Fruit fly (Drosophila melanogaster) whole organism, embryonic: Measurements from ENCODE around the gene Miga.

Source experiments
- Aef1 ChIP-seq: fragments of 200-800 bp; sonication (Bioruptor generic); IDR thresholded peaks from 3 replicates; pipeline ENCODE4 v1.3.6; 2022; ENCODE audit warnings: missing biosample characterization, missing genetic modification characterization
- Atf6 ChIP-seq: fragments of 200-800 bp; sonication (Bioruptor generic); IDR thresholded peaks from 2 replicates; pipeline ENCODE4 v1.3.6; 2022; ENCODE audit warnings: missing biosample characterization, missing genetic modification characterization
- BEAF-32 ChIP-seq: fragments of 200-800 bp; sonication (Bioruptor generic); optimal IDR thresholded peaks from 3 replicates; lab custom pipeline; 2017; ENCODE audit warnings: missing biosample characterization, missing genetic modification characterization, mild to moderate bottlenecking, moderate library complexity, missing genetic modification reagents
- Blimp-1 ChIP-seq: fragments of 200-800 bp; sonication (Bioruptor generic); optimal IDR thresholded peaks from 3 replicates; lab custom pipeline; 2018; ENCODE audit warnings: missing biosample characterization, missing genetic modification characterization, mild to moderate bottlenecking, moderate library complexity, missing genetic modification reagents
- CG10267 ChIP-seq: fragments of 200-800 bp; sonication (Bioruptor generic); optimal IDR thresholded peaks from 2 replicates; lab custom pipeline; 2018; ENCODE audit warnings: missing biosample characterization, mild to moderate bottlenecking, missing genetic modification characterization, moderate library complexity
- CG10321 ChIP-seq: fragments of 200-800 bp; sonication (Bioruptor generic); IDR thresholded peaks from 2 replicates; pipeline ENCODE4 v1.3.6; 2022; ENCODE audit warnings: missing biosample characterization, missing genetic modification characterization
- CG10543 ChIP-seq: fragments of 200-800 bp; sonication (Bioruptor generic); optimal IDR thresholded peaks from 3 replicates; lab custom pipeline; 2017; ENCODE audit warnings: missing biosample characterization, mild to moderate bottlenecking, missing genetic modification characterization, moderate library complexity
- CG11093 ChIP-seq: fragments of 200-800 bp; sonication (Bioruptor generic); IDR thresholded peaks from 3 replicates; pipeline ENCODE4 v1.3.6; 2022; ENCODE audit warnings: missing biosample characterization, missing genetic modification characterization
- CG11723 ChIP-seq: fragments of 200-800 bp; sonication (Bioruptor generic); optimal IDR thresholded peaks from 2 replicates; lab custom pipeline; 2017; ENCODE audit warnings: missing biosample characterization, mild to moderate bottlenecking, missing genetic modification characterization
- CG1233 ChIP-seq: fragments of 200-800 bp; sonication (Bioruptor generic); optimal IDR thresholded peaks from 4 replicates; lab custom pipeline; 2018; ENCODE audit warnings: missing biosample characterization, mild to moderate bottlenecking, missing genetic modification characterization
- CG12659 ChIP-seq: fragments of 200-800 bp; sonication (Bioruptor generic); optimal IDR thresholded peaks from 3 replicates; lab custom pipeline; 2017; ENCODE audit warnings: mild to moderate bottlenecking, missing biosample characterization, missing genetic modification reagents, missing genetic modification characterization
- CG13296 ChIP-seq: fragments of 200-800 bp; sonication (Bioruptor generic); optimal IDR thresholded peaks from 3 replicates; lab custom pipeline; 2018; ENCODE audit warnings: missing biosample characterization, mild to moderate bottlenecking, missing genetic modification characterization
- CG14441 ChIP-seq: fragments of 200-800 bp; sonication (Bioruptor generic); IDR thresholded peaks from 2 replicates; pipeline ENCODE4 v1.3.6; 2022; ENCODE audit warnings: missing biosample characterization, missing genetic modification characterization
- CG14965 ChIP-seq: fragments of 200-800 bp; sonication (Bioruptor generic); optimal IDR thresholded peaks from 2 replicates; lab custom pipeline; 2016; ENCODE audit warnings: missing biosample characterization, missing genetic modification characterization, borderline replicate concordance
- CG16779 ChIP-seq: fragments of 200-800 bp; sonication (Bioruptor generic); IDR thresholded peaks from 2 replicates; pipeline ENCODE4 v1.3.6; 2022; ENCODE audit warnings: missing biosample characterization, missing genetic modification characterization
- CG1832 ChIP-seq: fragments of 200-800 bp; sonication (Bioruptor generic); optimal IDR thresholded peaks from 2 replicates; lab custom pipeline; 2017; ENCODE audit warnings: missing biosample characterization, mild to moderate bottlenecking, missing genetic modification characterization, inconsistent platforms
- CG2199 ChIP-seq: fragments of 200-800 bp; sonication (Bioruptor generic); IDR thresholded peaks from 3 replicates; pipeline ENCODE4 v1.3.6; 2022; ENCODE audit warnings: missing biosample characterization, missing genetic modification characterization
- CG31365 ChIP-seq: fragments of 200-800 bp; sonication (Bioruptor generic); optimal IDR thresholded peaks from 2 replicates; lab custom pipeline; 2018; ENCODE audit warnings: missing biosample characterization, mild to moderate bottlenecking, missing genetic modification characterization
- CG33557 ChIP-seq: fragments of 200-800 bp; sonication (Bioruptor generic); optimal IDR thresholded peaks from 2 replicates; lab custom pipeline; 2019; ENCODE audit warnings: missing biosample characterization, mild to moderate bottlenecking, missing genetic modification characterization, moderate library complexity
- CG5953 ChIP-seq: fragments of 200-800 bp; sonication (Bioruptor generic); IDR thresholded peaks from 2 replicates; pipeline ENCODE4 v1.3.6; 2022; ENCODE audit warnings: missing biosample characterization, missing genetic modification characterization
- CG6654 ChIP-seq: fragments of 200-800 bp; sonication (Bioruptor generic); optimal IDR thresholded peaks from 2 replicates; lab custom pipeline; 2017; ENCODE audit warnings: missing biosample characterization, mild to moderate bottlenecking, missing genetic modification characterization
- CG7357 ChIP-seq: fragments of 200-800 bp; sonication (Bioruptor generic); IDR thresholded peaks from 3 replicates; pipeline ENCODE4 v1.3.6; 2022; ENCODE audit warnings: missing biosample characterization, missing genetic modification characterization
- CG8089 ChIP-seq: fragments of 200-800 bp; sonication (Bioruptor generic); optimal IDR thresholded peaks from 3 replicates; lab custom pipeline; 2016; ENCODE audit warnings: missing biosample characterization, missing genetic modification characterization
- CG9797 ChIP-seq: fragments of 200-800 bp; sonication (Bioruptor generic); optimal IDR thresholded peaks from 3 replicates; lab custom pipeline; 2018; ENCODE audit warnings: missing biosample characterization, mild to moderate bottlenecking, missing genetic modification characterization
- CG9876 ChIP-seq: fragments of 200-800 bp; sonication (Bioruptor generic); optimal IDR thresholded peaks from 2 replicates; lab custom pipeline; 2016; ENCODE audit warnings: missing biosample characterization, missing genetic modification characterization
- HmgZ ChIP-seq: fragments of 200-800 bp; sonication (Bioruptor generic); optimal IDR thresholded peaks from 2 replicates; lab custom pipeline; 2018; ENCODE audit warnings: missing biosample characterization, mild to moderate bottlenecking, missing genetic modification characterization
- Max ChIP-seq: fragments of 200-800 bp; sonication (Bioruptor generic); optimal IDR thresholded peaks from 2 replicates; lab custom pipeline; 2016; ENCODE audit warnings: missing biosample characterization, mild to moderate bottlenecking, missing genetic modification characterization
- Side ChIP-seq: fragments of 200-800 bp; sonication (Bioruptor generic); optimal IDR thresholded peaks from 2 replicates; lab custom pipeline; 2016; ENCODE audit warnings: missing biosample characterization, missing genetic modification characterization
- Sox100B ChIP-seq: fragments of 200-800 bp; sonication (Bioruptor generic); optimal IDR thresholded peaks from 3 replicates; lab custom pipeline; 2018; ENCODE audit warnings: missing biosample characterization, mild to moderate bottlenecking, missing genetic modification characterization
- Taf1 ChIP-seq: fragments of 200-800 bp; sonication (Bioruptor generic); IDR thresholded peaks from 2 replicates; pipeline ENCODE4 v1.3.6; 2022; ENCODE audit warnings: missing biosample characterization, missing genetic modification characterization
- Tbp ChIP-seq: fragments of >200 bp; optimal IDR thresholded peaks from 2 replicates; lab custom pipeline; 2018; ENCODE audit warnings: missing biosample characterization, missing genetic modification characterization
- abd-A ChIP-seq: fragments of 200-800 bp; sonication (Bioruptor generic); optimal IDR thresholded peaks from 3 replicates; lab custom pipeline; 2019; ENCODE audit warnings: missing biosample characterization, mild to moderate bottlenecking, missing genetic modification characterization, moderate library complexity
- amos ChIP-seq: fragments of 200-800 bp; sonication (Bioruptor generic); IDR thresholded peaks from 2 replicates; pipeline ENCODE4 v1.3.6; 2022; ENCODE audit warnings: missing biosample characterization, missing genetic modification characterization; ENCODE audit not compliant: partially characterized antibody
- ci ChIP-seq: fragments of 200-800 bp; sonication (Bioruptor generic); IDR thresholded peaks from 3 replicates; pipeline ENCODE4 v1.3.6; 2022; ENCODE audit warnings: missing biosample characterization, missing genetic modification characterization
- dysf ChIP-seq: fragments of 200-800 bp; sonication (Bioruptor generic); IDR thresholded peaks from 3 replicates; pipeline ENCODE4 v1.3.6; 2022; ENCODE audit warnings: missing biosample characterization, missing genetic modification characterization
- fd102C ChIP-seq: fragments of 200-800 bp; sonication (Bioruptor generic); optimal IDR thresholded peaks from 2 replicates; lab custom pipeline; 2018; ENCODE audit warnings: missing biosample characterization, mild to moderate bottlenecking, missing genetic modification characterization, moderate library complexity
- fd64A ChIP-seq: fragments of 200-800 bp; sonication (Bioruptor generic); optimal IDR thresholded peaks from 3 replicates; lab custom pipeline; 2018; ENCODE audit warnings: missing biosample characterization, mild to moderate bottlenecking, missing genetic modification characterization
- gcm2 ChIP-seq: fragments of 200-800 bp; sonication (Bioruptor generic); optimal IDR thresholded peaks from 2 replicates; lab custom pipeline; 2016; ENCODE audit warnings: missing biosample characterization, missing genetic modification characterization
- gfzf ChIP-seq: fragments of 200-800 bp; sonication (Bioruptor generic); optimal IDR thresholded peaks from 2 replicates; lab custom pipeline; 2016; ENCODE audit warnings: missing biosample characterization, mild to moderate bottlenecking, missing genetic modification characterization, moderate library complexity
- hth ChIP-seq: fragments of >200 bp; optimal IDR thresholded peaks from 2 replicates; lab custom pipeline; 2017; ENCODE audit warnings: inconsistent platforms
- ind ChIP-seq: fragments of 200-800 bp; sonication (Bioruptor generic); optimal IDR thresholded peaks from 3 replicates; lab custom pipeline; 2016; ENCODE audit warnings: missing biosample characterization, missing genetic modification characterization
- ken ChIP-seq: fragments of 200-800 bp; sonication (Bioruptor generic); IDR thresholded peaks from 3 replicates; pipeline ENCODE4 v1.3.6; 2022; ENCODE audit warnings: missing biosample characterization, missing genetic modification characterization
- klu ChIP-seq: fragments of 200-800 bp; sonication (Bioruptor generic); IDR thresholded peaks from 2 replicates; pipeline ENCODE4 v1.3.6; 2022; ENCODE audit warnings: missing biosample characterization, missing genetic modification characterization
- lilli ChIP-seq: fragments of 200-800 bp; sonication (Bioruptor generic); optimal IDR thresholded peaks from 3 replicates; lab custom pipeline; 2016; ENCODE audit warnings: missing biosample characterization, missing genetic modification characterization
- mld ChIP-seq: fragments of 200-800 bp; sonication (Bioruptor generic); IDR thresholded peaks from 3 replicates; pipeline ENCODE4 v1.3.6; 2022; ENCODE audit warnings: missing biosample characterization, missing genetic modification characterization; ENCODE audit not compliant: partially characterized antibody
- nmo ChIP-seq: fragments of 200-800 bp; sonication (Bioruptor generic); optimal IDR thresholded peaks from 2 replicates; lab custom pipeline; 2018; ENCODE audit warnings: missing biosample characterization, mild to moderate bottlenecking, missing genetic modification characterization, moderate library complexity
- otp ChIP-seq: fragments of 200-800 bp; sonication (Bioruptor generic); IDR thresholded peaks from 3 replicates; pipeline ENCODE4, ENCODE4 v1.3.6; 2022; ENCODE audit warnings: missing biosample characterization, missing genetic modification characterization
- phol ChIP-seq: fragments of 200-800 bp; sonication (Bioruptor generic); optimal IDR thresholded peaks from 3 replicates; lab custom pipeline; 2018; ENCODE audit warnings: missing biosample characterization, mild to moderate bottlenecking, missing genetic modification characterization, moderate library complexity
- ranshi ChIP-seq: fragments of 200-800 bp; sonication (Bioruptor generic); IDR thresholded peaks from 2 replicates; pipeline ENCODE4 v1.3.6; 2022; ENCODE audit warnings: missing biosample characterization, missing genetic modification characterization
- repo ChIP-seq: fragments of 200-800 bp; sonication (Bioruptor generic); optimal IDR thresholded peaks from 2 replicates; lab custom pipeline; 2016; ENCODE audit warnings: missing biosample characterization, missing genetic modification characterization
- sr ChIP-seq: fragments of 200-800 bp; sonication (Bioruptor generic); IDR thresholded peaks from 3 replicates; pipeline ENCODE4 v1.3.6; 2022; ENCODE audit warnings: missing biosample characterization, missing genetic modification characterization

Miga gene

DNA sequence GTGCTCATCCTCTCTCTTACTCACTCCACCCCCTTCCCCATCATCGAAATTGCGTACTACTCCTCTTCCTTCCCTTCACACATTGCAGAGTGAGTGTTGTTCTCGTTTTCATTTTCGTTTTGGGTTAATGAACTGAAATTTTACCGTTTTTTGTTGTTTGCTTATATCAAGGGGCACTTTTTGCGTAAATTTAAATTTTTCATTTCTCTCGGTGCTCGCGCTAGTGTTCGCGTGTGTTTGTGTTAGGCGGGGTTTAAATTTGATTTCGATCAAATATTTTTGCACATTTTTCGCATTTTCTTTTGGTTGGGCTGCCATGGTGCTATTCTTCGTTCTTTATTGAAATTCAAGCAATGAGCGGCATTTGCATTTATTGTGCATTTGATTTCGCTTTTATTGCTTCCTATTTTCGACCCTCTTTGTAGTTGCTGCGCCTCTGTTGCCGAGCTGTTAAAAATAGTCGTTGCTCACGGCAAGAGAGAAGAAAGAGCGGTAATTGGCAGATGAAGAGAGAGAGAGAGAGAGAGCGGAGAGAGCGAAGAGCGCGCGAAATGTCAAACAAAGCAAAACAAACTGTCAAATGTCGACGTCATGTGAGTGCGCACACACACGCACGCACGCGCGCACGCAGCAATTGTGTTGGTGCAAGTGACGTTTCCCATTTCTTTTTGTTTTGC lies 16.7 kb downstream of the Miga start (continued):
- TF ChIP-seq CG1233 (GFP tag; lab: Kevin White, UChicago) (no peak), CG33557 (GFP tag; lab: Kevin White, UChicago) (no peak), amos (GFP tag; lab: Robert Waterston, UW) (no peak), CG8089 (GFP tag; lab: Kevin White, UChicago) (no peak), fd102C (GFP tag; lab: Kevin White, UChicago) (no peak), klu (GFP tag; lab: Robert Waterston, UW) (no peak), Max (GFP tag; lab: Kevin White, UChicago) (no peak), CG9797 (GFP tag; lab: Kevin White, UChicago) (no peak), CG12659 (GFP tag; lab: Kevin White, UChicago) (no peak), CG10543 (GFP tag; lab: Kevin White, UChicago) (no peak), Blimp-1 (peak; percentile 16), CG7357 (GFP tag; lab: Robert Waterston, UW) (no peak), HmgZ (no peak), otp (GFP tag; lab: Robert Waterston, UW) (no peak; the same call in 2 of the 3 replicates), mld (no peak), CG10321 (GFP tag; lab: Robert Waterston, UW) (no peak), ken (GFP tag; lab: Robert Waterston, UW) (peak; percentile 50; the same call in 1 of the 3 replicates), Sox100B (GFP tag; lab: Kevin White, UChicago) (no peak), phol (tag; lab: Kevin White, UChicago) (no peak), ind (no peak), dysf (no peak), fd64A (peak; percentile 7), CG5953 (GFP tag; lab: Robert Waterston, UW) (0 out of 2 replicates have a peak, but pooled peaks have one; percentile 13), CG14965 (GFP tag; lab: Kevin White, UChicago) (no peak), Aef1 (GFP tag; lab: Robert Waterston, UW) (no peak), CG14441 (GFP tag; lab: Robert Waterston, UW) (no peak), CG11093 (GFP tag; lab: Robert Waterston, UW) (no peak), gfzf (GFP tag; lab: Kevin White, UChicago) (no peak), hth (lab: Kevin White, UChicago) (no peak), CG2199 (0 out of 3 replicates have a peak, but pooled peaks have one; percentile 50), CG10267 (tag; lab: Kevin White, UChicago) (no peak), Tbp (GFP tag; lab: Kevin White, UChicago) (no peak), repo (GFP tag; lab: Kevin White, UChicago) (no peak), CG13296 (GFP tag; lab: Kevin White, UChicago) (peak; percentile 29), Taf1 (GFP tag; lab: Robert Waterston, UW) (no peak), CG16779 (GFP tag; lab: Robert Waterston, UW) (no peak), CG11723 (GFP tag; lab: Kevin White, UChicago) (no peak), CG31365 (peak; percentile 13), nmo (GFP tag; lab: Kevin White, UChicago) (no peak), CG6654 (GFP tag; lab: Kevin White, UChicago) (no peak), CG1832 (no peak), Atf6 (GFP tag; lab: Robert Waterston, UW) (peak; percentile 50; the same call in 1 of the 2 replicates), abd-A (tag; lab: Kevin White, UChicago) (no peak), ci (GFP tag; lab: Robert Waterston, UW) (peak; percentile 41; the same call in 1 of the 3 replicates), lilli (GFP tag; lab: Kevin White, UChicago) (no peak), gcm2 (GFP tag; lab: Kevin White, UChicago) (no peak), Side (GFP tag; lab: Kevin White, UChicago) (no peak), sr (GFP tag; lab: Robert Waterston, UW) (no peak), CG9876 (GFP tag; lab: Kevin White, UChicago) (no peak), ranshi (GFP tag; lab: Robert Waterston, UW) (no peak), BEAF-32 (no peak)
